Fruit fly (Drosophila melanogaster) whole organism, embryonic: Measurements from ENCODE around the gene CG13690.
A peak's percentile ranks its signal among the peaks of the same experiment; 100 is the strongest.

Experiments used
- Awh ChIP-seq: fragments of 200-800 bp; sonication (Bioruptor generic); IDR thresholded peaks from 2 replicates; pipeline ENCODE4, ENCODE4 v1.3.6; 2022; ENCODE audit warnings: missing biosample characterization, missing genetic modification characterization
- B-H1 ChIP-seq: fragments of 200-800 bp; sonication (Bioruptor generic); IDR thresholded peaks from 3 replicates; pipeline ENCODE4 v1.3.6; 2022; ENCODE audit warnings: missing biosample characterization, missing genetic modification characterization
- BEAF-32 ChIP-seq: fragments of 200-800 bp; sonication (Bioruptor generic); optimal IDR thresholded peaks from 3 replicates; lab custom pipeline; 2017; ENCODE audit warnings: missing biosample characterization, missing genetic modification characterization, mild to moderate bottlenecking, moderate library complexity, missing genetic modification reagents
- Bdp1 ChIP-seq: fragments of 200-800 bp; sonication (Bioruptor generic); optimal IDR thresholded peaks from 3 replicates; lab custom pipeline; 2016; ENCODE audit warnings: missing biosample characterization, missing genetic modification characterization
- CG11560 ChIP-seq: fragments of 200-800 bp; sonication (Bioruptor generic); IDR thresholded peaks from 3 replicates; pipeline ENCODE4 v1.3.6; 2022; ENCODE audit warnings: missing biosample characterization, missing genetic modification characterization
- CG11723 ChIP-seq: fragments of 200-800 bp; sonication (Bioruptor generic); optimal IDR thresholded peaks from 2 replicates; lab custom pipeline; 2017; ENCODE audit warnings: missing biosample characterization, mild to moderate bottlenecking, missing genetic modification characterization
- CG12155 ChIP-seq: fragments of 200-800 bp; sonication (Bioruptor generic); optimal IDR thresholded peaks from 3 replicates; lab custom pipeline; 2016; ENCODE audit warnings: missing biosample characterization, missing genetic modification characterization
- CG13123 ChIP-seq: fragments of 200-800 bp; sonication (Bioruptor generic); optimal IDR thresholded peaks from 2 replicates; lab custom pipeline; 2016; ENCODE audit warnings: missing biosample characterization, missing genetic modification characterization
- CG14965 ChIP-seq: fragments of 200-800 bp; sonication (Bioruptor generic); optimal IDR thresholded peaks from 2 replicates; lab custom pipeline; 2016; ENCODE audit warnings: missing biosample characterization, missing genetic modification characterization, borderline replicate concordance
- CG15073 ChIP-seq: fragments of 200-800 bp; sonication (Bioruptor generic); optimal IDR thresholded peaks from 2 replicates; lab custom pipeline; 2016; ENCODE audit warnings: missing biosample characterization, missing genetic modification characterization
- CG1647 ChIP-seq: fragments of 200-800 bp; sonication (Bioruptor generic); optimal IDR thresholded peaks from 3 replicates; lab custom pipeline; 2016; ENCODE audit warnings: missing biosample characterization, missing genetic modification characterization
- CG17328 ChIP-seq: fragments of 200-800 bp; sonication (Bioruptor generic); IDR thresholded peaks from 2 replicates; pipeline ENCODE4 v1.3.6; 2022; ENCODE audit warnings: missing biosample characterization, missing genetic modification characterization
- CG18476 ChIP-seq: fragments of 200-800 bp; sonication (Bioruptor generic); optimal IDR thresholded peaks from 2 replicates; lab custom pipeline; 2016; ENCODE audit warnings: missing biosample characterization, mild to moderate bottlenecking, missing genetic modification characterization
- CG32767 ChIP-seq: fragments of 200-800 bp; sonication (Bioruptor generic); IDR thresholded peaks from 2 replicates; pipeline ENCODE4 v1.3.6; 2022; ENCODE audit warnings: missing biosample characterization, missing genetic modification characterization
- CG3726 ChIP-seq: fragments of 200-800 bp; sonication (Bioruptor generic); IDR thresholded peaks from 3 replicates; pipeline ENCODE4, ENCODE4 v1.3.6; 2022; ENCODE audit warnings: missing biosample characterization, missing genetic modification characterization
- CG3995 ChIP-seq: fragments of 200-800 bp; sonication (Bioruptor generic); optimal IDR thresholded peaks from 3 replicates; lab custom pipeline; 2016; ENCODE audit warnings: missing biosample characterization, missing genetic modification characterization
- CG4820 ChIP-seq: fragments of 200-800 bp; sonication (Bioruptor generic); optimal IDR thresholded peaks from 3 replicates; lab custom pipeline; 2016; ENCODE audit warnings: missing biosample characterization, missing genetic modification characterization
- CG6272 ChIP-seq: fragments of 200-800 bp; sonication (Bioruptor generic); IDR thresholded peaks from 2 replicates; pipeline ENCODE4 v1.3.6; 2022; ENCODE audit warnings: missing biosample characterization, missing genetic modification characterization
- CG6791 ChIP-seq: fragments of 200-800 bp; sonication (Bioruptor generic); IDR thresholded peaks from 3 replicates; pipeline ENCODE4 v1.3.6; 2022; ENCODE audit warnings: missing biosample characterization, missing genetic modification characterization; ENCODE audit not compliant: partially characterized antibody
- CG7271 ChIP-seq: fragments of 200-800 bp; sonication (Bioruptor generic); optimal IDR thresholded peaks from 2 replicates; lab custom pipeline; 2018; ENCODE audit warnings: missing biosample characterization, mild to moderate bottlenecking, missing genetic modification characterization, moderate library complexity
- CG7987 ChIP-seq: fragments of 200-800 bp; sonication (Bioruptor generic); optimal IDR thresholded peaks from 2 replicates; lab custom pipeline; 2018; ENCODE audit warnings: missing biosample characterization, mild to moderate bottlenecking, missing genetic modification characterization, moderate library complexity
- CG8765 ChIP-seq: fragments of 200-800 bp; sonication (Bioruptor generic); IDR thresholded peaks from 2 replicates; pipeline ENCODE4 v1.3.6; 2022; ENCODE audit warnings: missing biosample characterization, missing genetic modification characterization
- CrebB ChIP-seq: fragments of 200-800 bp; sonication (Bioruptor generic); optimal IDR thresholded peaks from 3 replicates; lab custom pipeline; 2018; ENCODE audit warnings: missing biosample characterization, mild to moderate bottlenecking, missing genetic modification characterization
- Dip2 ChIP-seq: fragments of 200-800 bp; sonication (Bioruptor generic); IDR thresholded peaks from 2 replicates; pipeline ENCODE4 v1.3.6; 2022; ENCODE audit warnings: missing biosample characterization, missing genetic modification characterization
- Doc3 ChIP-seq: fragments of 200-800 bp; sonication (Bioruptor generic); IDR thresholded peaks from 3 replicates; pipeline ENCODE4 v1.3.6; 2022; ENCODE audit warnings: missing biosample characterization, missing genetic modification characterization; ENCODE audit not compliant: partially characterized antibody
- Hsf ChIP-seq: fragments of 200-800 bp; sonication (Bioruptor generic); optimal IDR thresholded peaks from 3 replicates; lab custom pipeline; 2016; ENCODE audit warnings: missing biosample characterization, missing genetic modification characterization
- Med ChIP-seq: fragments of 200-800 bp; sonication (Bioruptor generic); peaks from one replicate; lab custom pipeline; 2016; ENCODE audit warnings: missing biosample characterization, missing genetic modification characterization, mild to moderate bottlenecking, inconsistent platforms, moderate library complexity
- Mes4 ChIP-seq: fragments of 200-800 bp; sonication (Bioruptor generic); optimal IDR thresholded peaks from 2 replicates; lab custom pipeline; 2016; ENCODE audit warnings: missing biosample characterization, missing genetic modification characterization
- Pdp1 ChIP-seq, 2 experiments: fragments of 200-800 bp; sonication (Bioruptor generic); optimal IDR thresholded peaks; 3 replicates each; lab custom pipeline; 2016; ENCODE audit warnings: missing biosample characterization in 2 of 2, missing genetic modification characterization in 2 of 2, mild to moderate bottlenecking in 1 of 2, moderate library complexity in 1 of 2
- amos ChIP-seq: fragments of 200-800 bp; sonication (Bioruptor generic); IDR thresholded peaks from 2 replicates; pipeline ENCODE4 v1.3.6; 2022; ENCODE audit warnings: missing biosample characterization, missing genetic modification characterization; ENCODE audit not compliant: partially characterized antibody
- az2 ChIP-seq: fragments of 200-800 bp; sonication (Bioruptor generic); optimal IDR thresholded peaks from 3 replicates; lab custom pipeline; 2016; ENCODE audit warnings: missing biosample characterization, missing genetic modification characterization
- bowl ChIP-seq: fragments of 200-800 bp; sonication (Bioruptor generic); IDR thresholded peaks from 2 replicates; pipeline ENCODE4 v1.3.6; 2022; ENCODE audit warnings: missing biosample characterization, missing genetic modification characterization
- cato ChIP-seq: fragments of 200-800 bp; sonication (Bioruptor generic); optimal IDR thresholded peaks from 2 replicates; lab custom pipeline; 2016; ENCODE audit warnings: missing biosample characterization, missing genetic modification characterization, borderline replicate concordance
- chif ChIP-seq, 2 experiments: fragments of 200-800 bp; sonication (Bioruptor generic); optimal IDR thresholded peaks; 3 replicates each; lab custom pipeline; 2016; ENCODE audit warnings: missing biosample characterization in 2 of 2, missing genetic modification characterization in 2 of 2
- croc ChIP-seq: fragments of 200-800 bp; sonication (Bioruptor generic); conservative IDR thresholded peaks from 3 replicates; pipeline ENCODE4 v1.3.6; 2022; ENCODE audit warnings: missing biosample characterization, missing genetic modification characterization
- dati ChIP-seq: fragments of 200-800 bp; sonication (Bioruptor generic); IDR thresholded peaks from 2 replicates; pipeline ENCODE4 v1.3.6; 2022; ENCODE audit warnings: missing biosample characterization, missing genetic modification characterization
- dpn ChIP-seq, 2 experiments: fragments of 200-800 bp; sonication (Bioruptor generic); optimal IDR thresholded peaks; 3 replicates each; lab custom pipeline; 2016; ENCODE audit warnings: missing biosample characterization in 2 of 2, missing genetic modification characterization in 2 of 2
- gfzf ChIP-seq: fragments of 200-800 bp; sonication (Bioruptor generic); optimal IDR thresholded peaks from 2 replicates; lab custom pipeline; 2016; ENCODE audit warnings: missing biosample characterization, mild to moderate bottlenecking, missing genetic modification characterization, moderate library complexity
- ham ChIP-seq: fragments of 200-800 bp; sonication (Bioruptor generic); IDR thresholded peaks from 2 replicates; pipeline ENCODE4 v1.3.6; 2022; ENCODE audit warnings: missing biosample characterization, missing genetic modification characterization
- jing ChIP-seq: fragments of 200-800 bp; sonication (Bioruptor generic); optimal IDR thresholded peaks from 2 replicates; lab custom pipeline; 2018; ENCODE audit warnings: missing biosample characterization, mild to moderate bottlenecking, missing genetic modification characterization
- org-1 ChIP-seq: fragments of 200-800 bp; sonication (Bioruptor generic); optimal IDR thresholded peaks from 2 replicates; lab custom pipeline; 2017; ENCODE audit warnings: missing biosample characterization, missing genetic modification characterization
- pros ChIP-seq: fragments of 200-800 bp; sonication (Bioruptor generic); optimal IDR thresholded peaks from 3 replicates; lab custom pipeline; 2019; ENCODE audit warnings: missing biosample characterization, mild to moderate bottlenecking, missing genetic modification characterization, moderate library complexity
- shn ChIP-seq: fragments of 200-800 bp; sonication (Bioruptor generic); optimal IDR thresholded peaks from 3 replicates; lab custom pipeline; 2016; ENCODE audit warnings: missing biosample characterization, missing genetic modification characterization
- ssp ChIP-seq: fragments of 200-800 bp; sonication (Bioruptor generic); IDR thresholded peaks from 2 replicates; pipeline ENCODE4 v1.3.6; 2022; ENCODE audit warnings: missing biosample characterization, missing genetic modification characterization
- tll ChIP-seq, 2 experiments: fragments of 200-800 bp in 1 of 2; fragments of >200 bp in 1 of 2; sonication (Bioruptor generic) in 1 of 2; optimal IDR thresholded peaks; 2 replicates each; lab custom pipeline; 2017 to 2019; ENCODE audit warnings: missing biosample characterization in 2 of 2, missing genetic modification characterization in 2 of 2, mild to moderate bottlenecking in 1 of 2, moderate library complexity in 1 of 2
- vnd ChIP-seq: fragments of 200-800 bp; sonication (Bioruptor generic); IDR thresholded peaks from 3 replicates; pipeline ENCODE4 v1.3.6; 2022; ENCODE audit warnings: missing biosample characterization, missing genetic modification characterization; ENCODE audit not compliant: partially characterized antibody
- wdn ChIP-seq: fragments of 200-800 bp; sonication (Bioruptor generic); IDR thresholded peaks from 2 replicates; pipeline ENCODE4 v1.3.6; 2022; ENCODE audit warnings: missing biosample characterization, missing genetic modification characterization
- zen ChIP-seq: fragments of 200-800 bp; sonication (Bioruptor generic); optimal IDR thresholded peaks from 3 replicates; lab custom pipeline; 2018; ENCODE audit warnings: missing biosample characterization, mild to moderate bottlenecking, missing genetic modification characterization, moderate library complexity
- zfh2 ChIP-seq: fragments of 200-800 bp; sonication (Bioruptor generic); optimal IDR thresholded peaks from 2 replicates; lab custom pipeline; 2016; ENCODE audit warnings: missing biosample characterization, missing genetic modification characterization

The CG13690 gene

DNA sequence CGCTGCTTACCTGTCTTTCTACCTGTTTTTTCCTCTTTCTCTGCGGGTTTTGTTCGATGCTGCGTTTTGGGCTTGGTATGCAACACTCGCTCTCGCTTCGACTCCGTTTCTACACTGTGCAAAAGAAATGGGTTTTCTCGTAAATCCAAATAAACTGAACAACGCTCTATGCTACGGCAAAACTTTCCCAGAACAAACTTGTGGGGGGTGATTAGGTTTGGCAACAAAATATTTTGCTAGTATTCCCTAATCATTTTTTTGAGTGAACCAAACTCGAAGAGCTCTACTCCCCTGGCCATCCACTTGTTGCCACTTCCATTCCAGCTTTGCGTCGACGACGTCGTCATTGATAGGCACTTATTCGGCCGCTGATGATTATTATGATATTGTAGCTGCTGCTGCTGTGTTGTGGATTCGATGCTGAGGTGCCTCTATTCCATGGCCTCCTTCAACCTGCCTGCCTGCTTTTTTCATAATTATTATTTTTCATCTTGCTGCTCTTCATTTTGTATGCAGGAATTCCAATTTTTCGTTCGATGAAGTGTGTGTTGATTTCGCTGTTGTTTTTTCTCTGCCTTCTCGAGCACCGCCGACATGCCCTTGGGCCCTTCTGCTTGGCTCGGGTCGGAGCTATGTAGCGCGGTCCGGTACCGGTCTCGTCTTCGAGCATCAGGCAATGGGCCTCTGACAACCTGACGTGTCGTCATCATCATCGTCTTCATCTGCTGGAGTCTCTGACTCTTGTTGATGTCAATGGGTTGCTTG, 22.7 kb upstream of the CG13690 start (continued):
- TF ChIP-seq CG13123 (GFP tag; lab: Kevin White, UChicago) (peak; percentile 63), CG6272 (GFP tag; lab: Robert Waterston, UW) (peak; percentile 65), zen (peak; percentile 82), org-1 (peak; percentile 70), cato (peak; percentile 73), az2 (peak; percentile 86), Doc3 (no peak), CG17328 (GFP tag; lab: Robert Waterston, UW) (peak; percentile 94), gfzf (GFP tag; lab: Kevin White, UChicago) (no peak), tll (GFP tag; optimal IDR thresholded peaks at IDR 0.05; lab: Kevin White, UChicago) (no peak), amos (GFP tag; lab: Robert Waterston, UW) (no peak), CG12155 (GFP tag; lab: Kevin White, UChicago) (peak; percentile 48), Awh (GFP tag; lab: Robert Waterston, UW) (peak; percentile 76), CG18476 (GFP tag; lab: Kevin White, UChicago) (peak; percentile 53), croc (GFP tag; lab: Robert Waterston, UW) (peak; percentile 78), CG7987 (GFP tag; lab: Kevin White, UChicago) (peak; percentile 25), Mes4 (peak; percentile 80), Med (peak; percentile 94), jing (GFP tag; lab: Kevin White, UChicago) (peak; percentile 80), CG3726 (GFP tag; lab: Robert Waterston, UW) (peak; percentile 75; the same call in 2 of the 3 replicates), CG4820 (GFP tag; lab: Kevin White, UChicago) (peak; percentile 74), wdn (GFP tag; lab: Robert Waterston, UW) (peak; percentile 27; the same call in 1 of the 2 replicates), CG3995 (GFP tag; lab: Kevin White, UChicago) (no peak), CG1647 (GFP tag; lab: Kevin White, UChicago) (peak; percentile 43), CG6791 (GFP tag; lab: Robert Waterston, UW) (no peak), vnd (GFP tag; lab: Robert Waterston, UW) (no peak), Bdp1 (GFP tag; lab: Kevin White, UChicago) (peak; percentile 67), Hsf (GFP tag; lab: Kevin White, UChicago) (peak; percentile 82), Pdp1 (GFP tag; optimal IDR thresholded peaks at IDR 0.05; lab: Kevin White, UChicago) (peak; percentile 71 to 79), ssp (peak; percentile 70), pros (GFP tag; lab: Kevin White, UChicago) (peak; percentile 79), CrebB (tag; lab: Kevin White, UChicago) (peak; percentile 42), zfh2 (GFP tag; lab: Kevin White, UChicago) (no peak), CG14965 (GFP tag; lab: Kevin White, UChicago) (peak; percentile 12), CG11723 (GFP tag; lab: Kevin White, UChicago) (peak; percentile 66), CG7271 (peak; percentile 37), CG11560 (tag; lab: Robert Waterston, UW) (no peak), B-H1 (GFP tag; lab: Robert Waterston, UW) (peak; percentile 64; the same call in 2 of the 3 replicates), ham (GFP tag; lab: Robert Waterston, UW) (no peak), CG15073 (GFP tag; lab: Kevin White, UChicago) (peak; percentile 29), chif (GFP tag; optimal IDR thresholded peaks at IDR 0.05; lab: Kevin White, UChicago) (peak; percentile 78 to 94), CG32767 (GFP tag; lab: Robert Waterston, UW) (peak; percentile 73; the same call in 1 of the 2 replicates), dati (GFP tag; lab: Robert Waterston, UW) (peak; percentile 79), dpn (GFP tag; optimal IDR thresholded peaks at IDR 0.05; lab: Kevin White, UChicago) (peak; percentile 74 to 84), BEAF-32 (no peak), Dip2 (GFP tag; lab: Robert Waterston, UW) (no peak; the same call in 1 of the 2 replicates), bowl (GFP tag; lab: Robert Waterston, UW) (peak; percentile 75), shn (peak; percentile 79), CG8765 (GFP tag; lab: Robert Waterston, UW) (peak; percentile 84)
